Worm (Caenorhabditis elegans) whole organism, L2 larva: Measurements from ENCODE around the gene vti-1.

Experiments
- F13H6.1 ChIP-seq: sonication (generic microtip); optimal IDR thresholded peaks from 2 replicates; lab custom pipeline; 2016; ENCODE audit warnings: missing genetic modification characterization, missing compliant biosample characterization
- aly-2 ChIP-seq: fragments of 150-350 bp; optimal IDR thresholded peaks from 2 replicates; lab custom pipeline; 2014; ENCODE audit warnings: missing biosample characterization, missing genetic modification characterization
- ama-1 ChIP-seq: fragments of 150-350 bp; optimal IDR thresholded peaks from 2 replicates; lab custom pipeline; 2018; ENCODE audit warnings: inconsistent platforms
- dmd-4 ChIP-seq: sonication (generic microtip); optimal IDR thresholded peaks from 2 replicates; lab custom pipeline; 2017; ENCODE audit warnings: missing biosample characterization, missing genetic modification characterization
- lin-13 ChIP-seq: fragments of 150-350 bp; optimal IDR thresholded peaks from 2 replicates; lab custom pipeline; 2014; ENCODE audit warnings: missing biosample characterization, missing genetic modification reagents, missing genetic modification characterization
- nhr-23 ChIP-seq: fragments of 150-350 bp; optimal IDR thresholded peaks from 2 replicates; lab custom pipeline; 2014; ENCODE audit warnings: missing biosample characterization, missing genetic modification reagents, missing genetic modification characterization

ce11 chrIV:14792602-14793232, 26.3 kb upstream of the vti-1 start, which contains the start of gene gdi-1:
- TF ChIP-seq lin-13 (GFP tag; lab: Kevin White, UChicago) (no peak), ama-1 (peak; percentile 45), aly-2 (tag; lab: Kevin White, UChicago) (no peak), nhr-23 (tag; lab: Kevin White, UChicago) (no peak), F13H6.1 (tag; lab: Kevin White, UChicago) (no peak), dmd-4 (tag; lab: Kevin White, UChicago) (no peak)
